Fruit fly (Drosophila melanogaster) whole organism, embryonic: ENCODE measurements around the gene CG6923.
A peak's percentile ranks its signal among the peaks of the same experiment; 100 is the strongest.

Source experiments
- Atf6 ChIP-seq: fragments of 200-800 bp; sonication (Bioruptor generic); IDR thresholded peaks from 2 replicates; pipeline ENCODE4 v1.3.6; 2022; ENCODE audit warnings: missing biosample characterization, missing genetic modification characterization
- BtbVII ChIP-seq: fragments of 200-800 bp; sonication (Bioruptor generic); optimal IDR thresholded peaks from 3 replicates; lab custom pipeline; 2017; ENCODE audit warnings: missing biosample characterization, mild to moderate bottlenecking, missing genetic modification characterization
- Bteb2 ChIP-seq: fragments of 200-800 bp; sonication (Bioruptor generic); optimal IDR thresholded peaks from 2 replicates; lab custom pipeline; 2016; ENCODE audit warnings: missing biosample characterization, missing genetic modification characterization
- CG10321 ChIP-seq: fragments of 200-800 bp; sonication (Bioruptor generic); IDR thresholded peaks from 2 replicates; pipeline ENCODE4 v1.3.6; 2022; ENCODE audit warnings: missing biosample characterization, missing genetic modification characterization
- CG11093 ChIP-seq: fragments of 200-800 bp; sonication (Bioruptor generic); IDR thresholded peaks from 3 replicates; pipeline ENCODE4 v1.3.6; 2022; ENCODE audit warnings: missing biosample characterization, missing genetic modification characterization
- CG12219 ChIP-seq: fragments of 200-800 bp; sonication (Bioruptor generic); optimal IDR thresholded peaks from 3 replicates; lab custom pipeline; 2018; ENCODE audit warnings: missing biosample characterization, mild to moderate bottlenecking, missing genetic modification characterization
- CG14050 ChIP-seq: fragments of 200-800 bp; sonication (Bioruptor generic); IDR thresholded peaks from 3 replicates; pipeline ENCODE4 v1.3.6; 2022; ENCODE audit warnings: missing biosample characterization, missing genetic modification characterization
- CG14860 ChIP-seq: fragments of 200-800 bp; sonication (Bioruptor generic); IDR thresholded peaks from 3 replicates; pipeline ENCODE4 v1.3.6; 2022; ENCODE audit warnings: missing biosample characterization, missing genetic modification characterization; ENCODE audit not compliant: partially characterized antibody
- CG15011 ChIP-seq: fragments of 200-800 bp; sonication (Bioruptor generic); optimal IDR thresholded peaks from 3 replicates; lab custom pipeline; 2018; ENCODE audit warnings: missing biosample characterization, mild to moderate bottlenecking, missing genetic modification characterization
- CG1602 ChIP-seq: fragments of 200-800 bp; sonication (Bioruptor generic); optimal IDR thresholded peaks from 3 replicates; lab custom pipeline; 2016; ENCODE audit warnings: missing biosample characterization, missing genetic modification characterization
- CG1792 ChIP-seq: fragments of 200-800 bp; sonication (Bioruptor generic); optimal IDR thresholded peaks from 2 replicates; lab custom pipeline; 2016; ENCODE audit warnings: missing biosample characterization, missing genetic modification characterization
- CG2889 ChIP-seq: fragments of 200-800 bp; sonication (Bioruptor generic); IDR thresholded peaks from 3 replicates; pipeline ENCODE4 v1.3.6; 2022; ENCODE audit warnings: missing biosample characterization, missing genetic modification characterization
- CG30403 ChIP-seq: fragments of 200-800 bp; sonication (Bioruptor generic); optimal IDR thresholded peaks from 3 replicates; lab custom pipeline; 2016; ENCODE audit warnings: missing biosample characterization, missing genetic modification characterization
- CG34224 ChIP-seq: fragments of 200-800 bp; sonication (Bioruptor generic); IDR thresholded peaks from 3 replicates; pipeline ENCODE4 v1.3.6; 2022; ENCODE audit warnings: missing biosample characterization, missing genetic modification characterization; ENCODE audit not compliant: partially characterized antibody
- CG6791 ChIP-seq: fragments of 200-800 bp; sonication (Bioruptor generic); IDR thresholded peaks from 3 replicates; pipeline ENCODE4 v1.3.6; 2022; ENCODE audit warnings: missing biosample characterization, missing genetic modification characterization; ENCODE audit not compliant: partially characterized antibody
- CG7556 ChIP-seq: fragments of 200-800 bp; sonication (Bioruptor generic); optimal IDR thresholded peaks from 2 replicates; lab custom pipeline; 2017; ENCODE audit warnings: missing biosample characterization, mild to moderate bottlenecking, missing genetic modification characterization
- CG9437 ChIP-seq: fragments of 200-800 bp; sonication (Bioruptor generic); optimal IDR thresholded peaks from 2 replicates; lab custom pipeline; 2018; ENCODE audit warnings: missing biosample characterization, mild to moderate bottlenecking, missing genetic modification characterization
- CG9609 ChIP-seq: fragments of 200-800 bp; sonication (Bioruptor generic); optimal IDR thresholded peaks from 3 replicates; lab custom pipeline; 2016; ENCODE audit warnings: missing biosample characterization, missing genetic modification characterization
- Deaf1 ChIP-seq: fragments of 200-800 bp; optimal IDR thresholded peaks from 3 replicates; lab custom pipeline; 2019; ENCODE audit warnings: missing biosample characterization, mild to moderate bottlenecking, missing genetic modification characterization, moderate library complexity
- Dip3 ChIP-seq: fragments of 200-800 bp; sonication (Bioruptor generic); optimal IDR thresholded peaks from 3 replicates; lab custom pipeline; 2016; ENCODE audit warnings: missing biosample characterization, missing genetic modification characterization
- E2f1 ChIP-seq: fragments of 200-800 bp; sonication (Bioruptor generic); IDR thresholded peaks from 2 replicates; pipeline ENCODE4 v1.3.6; 2022; ENCODE audit warnings: missing biosample characterization, missing genetic modification characterization
- Gug ChIP-seq: fragments of 200-800 bp; sonication (Bioruptor generic); IDR thresholded peaks from 4 replicates; pipeline ENCODE4 v1.3.6; 2022; ENCODE audit warnings: missing biosample characterization, missing genetic modification characterization
- Hr3 ChIP-seq: fragments of 200-800 bp; sonication (Bioruptor generic); optimal IDR thresholded peaks from 3 replicates; lab custom pipeline; 2016; ENCODE audit warnings: missing biosample characterization, missing genetic modification characterization
- MBD-R2 ChIP-seq: fragments of 200-800 bp; sonication (Bioruptor generic); IDR thresholded peaks from 2 replicates; pipeline ENCODE4 v1.3.6; 2022; ENCODE audit warnings: missing biosample characterization, missing genetic modification characterization
- MTF-1 ChIP-seq: fragments of 200-800 bp; sonication (Bioruptor generic); optimal IDR thresholded peaks from 2 replicates; lab custom pipeline; 2018; ENCODE audit warnings: missing biosample characterization, mild to moderate bottlenecking, missing genetic modification characterization, borderline replicate concordance
- NfI ChIP-seq: fragments of 200-800 bp; sonication (Bioruptor generic); optimal IDR thresholded peaks from 3 replicates; lab custom pipeline; 2018; ENCODE audit warnings: missing biosample characterization, mild to moderate bottlenecking, missing genetic modification characterization, moderate library complexity
- PHDP ChIP-seq: fragments of 200-800 bp; sonication (Bioruptor generic); optimal IDR thresholded peaks from 3 replicates; lab custom pipeline; 2018; ENCODE audit warnings: missing biosample characterization, mild to moderate bottlenecking, missing genetic modification characterization, moderate library complexity
- Rfx ChIP-seq: fragments of 200-800 bp; sonication (Bioruptor generic); IDR thresholded peaks from 2 replicates; pipeline ENCODE4 v1.3.6; 2022; ENCODE audit warnings: missing biosample characterization, missing genetic modification characterization
- Six4 ChIP-seq: fragments of 200-800 bp; sonication (Bioruptor generic); optimal IDR thresholded peaks from 2 replicates; lab custom pipeline; 2016; ENCODE audit warnings: missing biosample characterization, missing genetic modification characterization
- Sry-δ ChIP-seq: fragments of 200-800 bp; sonication (Bioruptor generic); optimal IDR thresholded peaks from 2 replicates; lab custom pipeline; 2016; ENCODE audit warnings: missing biosample characterization, missing genetic modification characterization
- Stat92E ChIP-seq, 3 experiments: fragments of >200 bp in 2 of 3; fragments of 200-800 bp in 1 of 3; sonication (Bioruptor generic) in 1 of 3; optimal IDR thresholded peaks; 2 replicates each; lab custom pipeline; 2017 to 2019; ENCODE audit warnings: missing biosample characterization in 3 of 3, missing genetic modification characterization in 3 of 3, mild to moderate bottlenecking in 1 of 3, moderate library complexity in 1 of 3
- ac ChIP-seq: fragments of 200-800 bp; sonication (Bioruptor generic); optimal IDR thresholded peaks from 3 replicates; lab custom pipeline; 2017; ENCODE audit warnings: missing biosample characterization, mild to moderate bottlenecking, missing genetic modification characterization
- az2 ChIP-seq: fragments of 200-800 bp; sonication (Bioruptor generic); optimal IDR thresholded peaks from 3 replicates; lab custom pipeline; 2016; ENCODE audit warnings: missing biosample characterization, missing genetic modification characterization
- bowl ChIP-seq: fragments of 200-800 bp; sonication (Bioruptor generic); IDR thresholded peaks from 2 replicates; pipeline ENCODE4 v1.3.6; 2022; ENCODE audit warnings: missing biosample characterization, missing genetic modification characterization
- chn ChIP-seq: fragments of 200-800 bp; sonication (Bioruptor generic); optimal IDR thresholded peaks from 2 replicates; lab custom pipeline; 2016; ENCODE audit warnings: missing biosample characterization, missing genetic modification characterization
- crp ChIP-seq, 2 experiments: fragments of 200-800 bp; sonication (Bioruptor generic); optimal IDR thresholded peaks; 2 replicates in 1 of 2; 3 replicates in 1 of 2; lab custom pipeline; 2017; ENCODE audit warnings: missing biosample characterization in 2 of 2, missing genetic modification characterization in 2 of 2, mild to moderate bottlenecking in 1 of 2, moderate library complexity in 1 of 2
- eve ChIP-seq, 2 experiments: fragments of >200 bp; optimal IDR thresholded peaks; 2 replicates each; lab custom pipeline; 2017; ENCODE audit warnings: missing biosample characterization in 2 of 2, missing genetic modification characterization in 2 of 2
- h ChIP-seq: fragments of >200 bp; optimal IDR thresholded peaks from 2 replicates; lab custom pipeline; 2017
- nmo ChIP-seq: fragments of 200-800 bp; sonication (Bioruptor generic); optimal IDR thresholded peaks from 2 replicates; lab custom pipeline; 2018; ENCODE audit warnings: missing biosample characterization, mild to moderate bottlenecking, missing genetic modification characterization, moderate library complexity
- nom ChIP-seq: fragments of 200-800 bp; sonication (Bioruptor generic); optimal IDR thresholded peaks from 2 replicates; lab custom pipeline; 2017; ENCODE audit warnings: missing biosample characterization, missing genetic modification characterization, mild to moderate bottlenecking, moderate library complexity, missing genetic modification reagents
- pan ChIP-seq, 4 experiments: fragments of >200 bp in 3 of 4; fragments of 200-800 bp in 1 of 4; sonication (Bioruptor generic) in 1 of 4; optimal IDR thresholded peaks in 3 of 4; IDR thresholded peaks in 1 of 4; 2 replicates each; pipeline versions ENCODE4 v1.3.6 to Lab custom; 2017 to 2022; ENCODE audit warnings: missing biosample characterization in 2 of 4, missing genetic modification characterization in 2 of 4, mixed read lengths in 1 of 4
- ranshi ChIP-seq: fragments of 200-800 bp; sonication (Bioruptor generic); IDR thresholded peaks from 2 replicates; pipeline ENCODE4 v1.3.6; 2022; ENCODE audit warnings: missing biosample characterization, missing genetic modification characterization
- schlank ChIP-seq: fragments of 200-800 bp; sonication (Bioruptor generic); optimal IDR thresholded peaks from 2 replicates; lab custom pipeline; 2018; ENCODE audit warnings: missing biosample characterization, mild to moderate bottlenecking, missing genetic modification characterization
- sens ChIP-seq: fragments of 200-800 bp; sonication (Bioruptor generic); peaks from one replicate; lab custom pipeline; 2016; ENCODE audit warnings: missing biosample characterization, missing genetic modification characterization
- so ChIP-seq: fragments of 200-800 bp; sonication (Bioruptor generic); IDR thresholded peaks from 3 replicates; pipeline ENCODE4 v1.3.6; 2022; ENCODE audit warnings: missing biosample characterization, missing genetic modification characterization
- sug ChIP-seq: fragments of 200-800 bp; optimal IDR thresholded peaks from 2 replicates; lab custom pipeline; 2019; ENCODE audit warnings: missing biosample characterization, mild to moderate bottlenecking, missing genetic modification characterization, moderate library complexity
- trem ChIP-seq: fragments of 200-800 bp; optimal IDR thresholded peaks from 3 replicates; lab custom pipeline; 2019; ENCODE audit warnings: missing biosample characterization, mild to moderate bottlenecking, missing genetic modification characterization, moderate library complexity
- twi ChIP-seq: fragments of 200-800 bp; optimal IDR thresholded peaks from 2 replicates; lab custom pipeline; 2019; ENCODE audit warnings: missing biosample characterization, mild to moderate bottlenecking, missing genetic modification characterization, moderate library complexity
- usp ChIP-seq: fragments of >200 bp; optimal IDR thresholded peaks from 2 replicates; lab custom pipeline; 2017; ENCODE audit warnings: missing biosample characterization, missing genetic modification characterization
- yki ChIP-seq: fragments of >200 bp; optimal IDR thresholded peaks from 3 replicates; lab custom pipeline; 2018

Gene CG6923

DNA sequence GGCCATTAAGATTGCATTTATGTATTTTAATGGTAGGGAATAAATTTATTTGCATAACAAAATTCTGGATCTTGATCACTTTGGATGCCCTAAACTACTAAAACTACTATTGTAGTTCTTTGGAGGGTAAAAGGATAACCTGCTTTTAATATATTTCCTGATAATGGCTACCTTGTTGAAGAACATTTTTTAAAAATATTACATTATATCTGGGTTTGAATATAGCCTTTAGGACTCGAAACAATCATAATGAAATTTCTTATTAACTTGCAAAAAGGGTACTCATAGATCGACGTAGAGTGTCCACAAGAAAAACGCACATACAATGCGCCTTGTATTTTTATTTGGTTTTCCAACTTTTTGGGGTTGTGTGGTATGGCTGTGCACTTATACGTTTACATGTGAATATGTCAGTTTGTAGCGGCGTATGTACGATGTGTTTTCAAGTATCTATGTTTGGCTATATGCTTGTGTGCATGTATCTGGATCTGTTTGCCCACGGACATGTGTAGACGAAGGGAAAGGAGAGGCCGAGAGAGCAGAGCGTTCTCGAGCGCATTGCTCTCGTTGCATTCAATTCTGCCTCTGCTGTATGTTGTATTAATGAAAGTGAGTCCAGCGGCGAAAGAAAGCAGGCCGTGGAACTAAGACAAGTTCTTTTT, 29.7 kb upstream of the CG6923 start (continued):
- TF ChIP-seq az2 (GFP tag; lab: Kevin White, UChicago) (peak; percentile 85), crp (GFP tag; optimal IDR thresholded peaks at IDR 0.05; lab: Kevin White, UChicago) (no peak), CG2889 (GFP tag; lab: Robert Waterston, UW) (no peak), CG6791 (GFP tag; lab: Robert Waterston, UW) (no peak), Rfx (no peak), CG15011 (GFP tag; lab: Kevin White, UChicago) (peak; percentile 46), trem (tag; lab: Kevin White, UChicago) (peak; percentile 81), CG14860 (no peak), bowl (GFP tag; lab: Robert Waterston, UW) (no peak), schlank (tag; lab: Kevin White, UChicago) (no peak), nom (GFP tag; lab: Kevin White, UChicago) (peak; percentile 66), eve (GFP tag; optimal IDR thresholded peaks at IDR 0.05; lab: Kevin White, UChicago) (peak in 1 of 2 experiments; percentile 93), CG12219 (GFP tag; lab: Kevin White, UChicago) (peak; percentile 38), Atf6 (GFP tag; lab: Robert Waterston, UW) (no peak), chn (peak; percentile 88), CG10321 (GFP tag; lab: Robert Waterston, UW) (no peak), Deaf1 (tag; lab: Kevin White, UChicago) (no peak), sens (GFP tag; lab: Kevin White, UChicago) (peak; percentile 98), sug (tag; lab: Kevin White, UChicago) (no peak), CG14050 (GFP tag; lab: Robert Waterston, UW) (peak; percentile 34; the same call in 1 of the 3 replicates), h (no peak), twi (tag; lab: Kevin White, UChicago) (peak; percentile 71), CG1792 (GFP tag; lab: Kevin White, UChicago) (no peak), ranshi (GFP tag; lab: Robert Waterston, UW) (peak; percentile 64; the same call in 1 of the 2 replicates), Sry-δ (GFP tag; lab: Kevin White, UChicago) (peak; percentile 1), NfI (GFP tag; lab: Kevin White, UChicago) (peak; percentile 65), CG1602 (GFP tag; lab: Kevin White, UChicago) (peak; percentile 85), E2f1 (GFP tag; lab: Robert Waterston, UW) (peak; percentile 50; the same call in 1 of the 2 replicates), Stat92E (GFP tag; optimal IDR thresholded peaks at IDR 0.05; lab: Kevin White, UChicago) (no peak), yki (peak; percentile 53), usp (GFP tag; lab: Kevin White, UChicago) (no peak), ac (GFP tag; lab: Kevin White, UChicago) (peak; percentile 35), CG34224 (GFP tag; lab: Robert Waterston, UW) (no peak), Six4 (GFP tag; lab: Kevin White, UChicago) (peak; percentile 57), CG11093 (no peak), Dip3 (GFP tag; lab: Kevin White, UChicago) (no peak), CG9437 (GFP tag; lab: Kevin White, UChicago) (peak; percentile 68), Hr3 (peak; percentile 79), CG7556 (GFP tag; lab: Kevin White, UChicago) (peak; percentile 72), nmo (peak; percentile 95), so (GFP tag; lab: Robert Waterston, UW) (peak; percentile 20; the same call in 1 of the 3 replicates), Gug (GFP tag; lab: Robert Waterston, UW) (peak; percentile 63; the same call in 2 of the 4 replicates), MBD-R2 (GFP tag; lab: Robert Waterston, UW) (no peak), CG30403 (GFP tag; lab: Kevin White, UChicago) (peak; percentile 78), PHDP (tag; lab: Kevin White, UChicago) (peak; percentile 63), CG9609 (peak; percentile 20), BtbVII (GFP tag; lab: Kevin White, UChicago) (peak; percentile 49), MTF-1 (GFP tag; lab: Kevin White, UChicago) (no peak), Bteb2 (GFP tag; lab: Kevin White, UChicago) (no peak), pan (optimal IDR thresholded peaks at IDR 0.05; lab: Kevin White, UChicago) (no peak), pan (GFP tag; optimal IDR thresholded peaks at IDR 0.05 in 1 of 2, IDR thresholded peaks at IDR 0.05 in 1 of 2) (peak in 1 of 2 experiments; percentile 50)
